Fruit fly (Drosophila melanogaster) whole organism, pupa: ENCODE results near the gene Klp67A.
A peak's percentile ranks its signal among the peaks of the same experiment; 100 is the strongest.

Experiments used
- CG17806 ChIP-seq: fragments of 200-800 bp; sonication (Bioruptor generic); optimal IDR thresholded peaks from 2 replicates; lab custom pipeline; 2018; ENCODE audit warnings: missing biosample characterization, mild to moderate bottlenecking, missing genetic modification characterization, moderate library complexity
- CG34367 ChIP-seq: fragments of 200-800 bp; sonication (Bioruptor generic); optimal IDR thresholded peaks from 2 replicates; lab custom pipeline; 2018; ENCODE audit warnings: missing biosample characterization, mild to moderate bottlenecking, missing genetic modification characterization
- CG4496 ChIP-seq: fragments of 200-800 bp; sonication (Bioruptor generic); IDR thresholded peaks from 3 replicates; pipeline ENCODE4 v1.3.6; 2022; ENCODE audit warnings: missing biosample characterization, missing genetic modification characterization
- CG9948 ChIP-seq: fragments of 200-800 bp; sonication (Bioruptor generic); optimal IDR thresholded peaks from 2 replicates; lab custom pipeline; 2018; ENCODE audit warnings: missing biosample characterization, mild to moderate bottlenecking, missing genetic modification characterization, moderate library complexity
- EcR ChIP-seq: fragments of 200-800 bp; sonication (Bioruptor generic); optimal IDR thresholded peaks from 3 replicates; lab custom pipeline; 2019; ENCODE audit warnings: missing biosample characterization, missing genetic modification characterization, mild to moderate bottlenecking, moderate library complexity, missing genetic modification reagents
- Snoo ChIP-seq: fragments of 200-800 bp; sonication (Bioruptor generic); optimal IDR thresholded peaks from 3 replicates; lab custom pipeline; 2017; ENCODE audit warnings: missing biosample characterization, mild to moderate bottlenecking, missing genetic modification characterization, inconsistent platforms
- fd96Ca ChIP-seq: fragments of 200-800 bp; sonication (Bioruptor generic); IDR thresholded peaks from 3 replicates; pipeline ENCODE4 v1.3.6; 2022; ENCODE audit warnings: missing biosample characterization, missing genetic modification characterization
- rn ChIP-seq: fragments of 200-800 bp; sonication (Bioruptor generic); IDR thresholded peaks from 2 replicates; pipeline ENCODE4 v1.3.6; 2022; ENCODE audit warnings: missing biosample characterization, missing genetic modification characterization

DNA sequence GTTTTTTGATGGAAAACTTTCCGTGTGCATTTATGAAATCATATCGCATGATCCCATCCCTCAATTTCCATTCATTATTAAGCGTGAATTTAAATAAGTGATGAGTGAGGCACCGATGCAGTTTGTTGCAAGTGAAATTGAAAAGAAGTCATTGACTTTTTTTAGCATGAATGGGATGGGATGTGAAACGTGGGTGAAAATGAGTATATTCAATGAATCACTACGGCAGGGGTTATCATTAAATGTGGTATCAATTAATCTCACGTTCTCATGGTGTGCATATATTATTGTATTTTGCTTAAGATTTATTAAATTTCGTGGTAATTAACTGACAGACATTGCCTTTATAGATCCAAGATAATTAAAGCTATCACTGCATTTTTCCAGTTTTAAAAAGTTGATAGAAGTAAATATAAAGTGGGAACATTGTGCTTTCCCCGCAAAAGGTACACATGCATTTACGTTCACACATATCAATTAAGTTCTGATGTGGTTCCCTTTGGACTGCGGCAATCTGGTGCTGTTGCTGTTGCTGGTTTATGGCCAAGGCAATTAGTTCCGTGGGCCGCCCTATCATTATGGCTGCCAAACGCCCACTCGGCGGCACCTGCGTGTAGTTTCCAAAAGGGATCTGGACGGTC lies 24.6 kb upstream of the Klp67A start:
- TF ChIP-seq CG4496 (GFP tag; lab: Robert Waterston, UW) (no peak), rn (GFP tag; lab: Robert Waterston, UW) (no peak), Snoo (tag; lab: Kevin White, UChicago) (no peak), CG17806 (tag; lab: Kevin White, UChicago) (no peak), CG9948 (no peak), EcR (peak; percentile 33), CG34367 (tag; lab: Kevin White, UChicago) (no peak), fd96Ca (GFP tag; lab: Robert Waterston, UW) (no peak)
